Fruit fly (Drosophila melanogaster) whole organism, wandering third instar larva: ENCODE measurements around the gene AstC.

Source experiments
- CG32264 ChIP-seq: fragments of 200-800 bp; sonication (Bioruptor generic); optimal IDR thresholded peaks from 2 replicates; lab custom pipeline; 2016; ENCODE audit warnings: missing biosample characterization, missing genetic modification characterization
- CrebA ChIP-seq: fragments of 200-800 bp; sonication (Bioruptor generic); optimal IDR thresholded peaks from 2 replicates; lab custom pipeline; 2016; ENCODE audit warnings: missing biosample characterization, mild to moderate bottlenecking, missing genetic modification characterization, borderline replicate concordance
- HLH106 ChIP-seq: fragments of 200-800 bp; optimal IDR thresholded peaks from 3 replicates; lab custom pipeline; 2019; ENCODE audit warnings: missing biosample characterization, mild to moderate bottlenecking, missing genetic modification characterization, moderate library complexity
- Hnf4 ChIP-seq: fragments of 200-800 bp; sonication (Bioruptor generic); optimal IDR thresholded peaks from 2 replicates; lab custom pipeline; 2016; ENCODE audit warnings: missing biosample characterization, mild to moderate bottlenecking, missing genetic modification characterization
- Hr78 ChIP-seq: fragments of >200 bp; optimal IDR thresholded peaks from 2 replicates; lab custom pipeline; 2017; ENCODE audit warnings: missing biosample characterization, missing genetic modification characterization
- Jra ChIP-seq: sonication (Bioruptor generic); optimal IDR thresholded peaks from 2 replicates; lab custom pipeline; 2016; ENCODE audit warnings: missing biosample characterization, missing genetic modification characterization
- Rel ChIP-seq, 2 experiments: fragments of 200-800 bp; sonication (Bioruptor generic) in 1 of 2; optimal IDR thresholded peaks; 2 replicates in 1 of 2; 3 replicates in 1 of 2; lab custom pipeline; 2016 to 2019; ENCODE audit warnings: mild to moderate bottlenecking in 2 of 2, missing biosample characterization in 2 of 2, missing genetic modification characterization in 2 of 2, moderate library complexity in 1 of 2
- dl ChIP-seq, 2 experiments: fragments of 175-275, 200-275 bp in 1 of 2; fragments of 200-275 bp in 1 of 2; sonication (Bioruptor generic); optimal IDR thresholded peaks; lab custom pipeline; 2018; ENCODE audit warnings: mild to moderate bottlenecking in 2 of 2, missing biosample characterization in 2 of 2, missing genetic modification characterization in 2 of 2, moderate library complexity in 2 of 2; ENCODE audit not compliant: partially characterized antibody in 2 of 2, insufficient read depth in 1 of 2
- dsf ChIP-seq: sonication (Bioruptor generic); optimal IDR thresholded peaks from 2 replicates; lab custom pipeline; 2016; ENCODE audit warnings: missing biosample characterization, missing genetic modification characterization, borderline replicate concordance
- ey ChIP-seq: fragments of 200-800 bp; sonication (Bioruptor generic); optimal IDR thresholded peaks from 2 replicates; lab custom pipeline; 2016; ENCODE audit warnings: missing biosample characterization, missing genetic modification characterization
- pan ChIP-seq: fragments of >200 bp; optimal IDR thresholded peaks from 2 replicates; lab custom pipeline; 2017
- sage ChIP-seq: fragments of 200-800 bp; sonication (Bioruptor generic); optimal IDR thresholded peaks from 2 replicates; lab custom pipeline; 2016; ENCODE audit warnings: missing biosample characterization, mild to moderate bottlenecking, missing genetic modification characterization
- usp ChIP-seq: fragments of >200 bp; optimal IDR thresholded peaks from 2 replicates; lab custom pipeline; 2017; ENCODE audit warnings: missing biosample characterization, missing genetic modification characterization

DNA sequence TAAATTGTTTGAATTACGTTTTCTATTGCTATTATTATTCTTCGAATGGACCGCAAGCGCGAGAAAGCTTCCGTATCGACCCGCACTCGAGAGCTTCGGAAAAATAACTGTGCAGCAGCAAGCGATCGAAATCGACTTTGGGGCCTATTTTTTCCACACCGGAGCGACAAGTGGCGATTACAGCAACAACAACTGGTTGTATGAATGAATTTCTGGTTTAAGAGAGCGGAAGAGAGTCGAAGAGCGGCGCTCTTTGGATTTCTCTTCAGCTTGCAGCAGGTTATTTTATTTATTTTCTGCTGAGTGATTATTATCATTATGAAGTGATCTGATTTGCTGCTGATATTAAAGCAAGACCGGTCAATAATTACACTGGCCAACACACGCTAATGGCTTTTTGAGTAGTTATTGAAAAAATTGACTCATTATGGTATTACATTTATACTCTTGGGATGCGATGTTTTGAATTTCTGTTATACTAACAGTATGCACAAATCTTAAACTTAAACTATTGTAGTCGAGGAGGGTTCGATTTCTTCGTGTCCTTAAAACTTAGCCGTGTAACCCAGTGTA is 14.2 kb downstream of the AstC start, which contains the start of gene Samuel:
- TF ChIP-seq CG32264 (GFP tag; lab: Kevin White, UChicago) (peak; percentile 12), dl (GFP tag; optimal IDR thresholded peaks at IDR 0.05; lab: Kevin White, UChicago; ENCODE audit: insufficient read depth in 1 of 2, partially characterized antibody in 2 of 2) (peak; percentile 86 to 87), HLH106 (tag; lab: Kevin White, UChicago) (no peak), dsf (no peak), Hnf4 (GFP tag; lab: Kevin White, UChicago) (peak; percentile 9), ey (GFP tag; lab: Kevin White, UChicago) (peak; percentile 38), sage (GFP tag; lab: Kevin White, UChicago) (peak; percentile 76), Jra (GFP tag; lab: Kevin White, UChicago) (no peak), Hr78 (GFP tag; lab: Kevin White, UChicago) (no peak), usp (no peak), CrebA (GFP tag; lab: Kevin White, UChicago) (peak; percentile 66), Rel (GFP tag; optimal IDR thresholded peaks at IDR 0.05; lab: Kevin White, UChicago) (peak; percentile 2), Rel (tag; optimal IDR thresholded peaks at IDR 0.05; lab: Kevin White, UChicago) (peak; percentile 26), pan (no peak)
